Worm (Caenorhabditis elegans) whole organism, L3 larva: ENCODE results near the gene irld-2.

Source experiments
- egl-27 ChIP-seq: sonication (generic microtip); optimal IDR thresholded peaks from 4 replicates; lab custom pipeline; 2017; ENCODE audit warnings: missing biosample characterization, missing genetic modification reagents, missing genetic modification characterization
- lin-15B ChIP-seq: fragments of 150-350 bp; optimal IDR thresholded peaks from 2 replicates; lab custom pipeline; 2014; ENCODE audit warnings: missing biosample characterization, missing genetic modification characterization
- nhr-25 ChIP-seq: sonication (generic microtip); optimal IDR thresholded peaks from 2 replicates; lab custom pipeline; 2017; ENCODE audit warnings: missing biosample characterization, missing genetic modification characterization
- tbx-2 ChIP-seq: sonication (generic microtip); optimal IDR thresholded peaks from 2 replicates; lab custom pipeline; 2016; ENCODE audit warnings: mild to moderate bottlenecking, missing genetic modification characterization, missing compliant biosample characterization

DNA sequence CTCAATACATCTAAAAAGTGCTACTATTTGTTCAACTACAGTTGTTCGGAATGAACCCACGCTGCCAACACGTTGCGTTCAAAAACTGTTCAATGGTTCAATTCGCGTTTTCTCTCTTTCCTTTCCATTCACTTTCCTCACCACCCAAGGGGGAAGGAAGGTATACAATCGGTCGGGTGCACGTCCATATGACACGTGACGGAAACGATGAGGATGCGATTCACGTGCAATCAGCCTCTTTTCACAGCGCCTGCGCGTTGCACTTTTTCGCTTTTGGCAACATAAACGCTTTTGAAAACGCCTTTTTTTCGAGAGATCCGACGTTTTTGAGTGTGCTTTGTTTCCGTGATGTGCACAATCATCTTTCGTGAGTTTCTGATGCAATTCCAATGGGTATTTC lies 36.3 kb downstream of the irld-2 start:
- TF ChIP-seq egl-27 (peak; percentile 69), nhr-25 (peak; percentile 89), lin-15B (tag; lab: Kevin White, UChicago) (no peak), tbx-2 (tag; lab: Kevin White, UChicago) (peak; percentile 80)
